ENCODE assay signal across 3 fruit fly cellular contexts in the genomic region with DNA sequence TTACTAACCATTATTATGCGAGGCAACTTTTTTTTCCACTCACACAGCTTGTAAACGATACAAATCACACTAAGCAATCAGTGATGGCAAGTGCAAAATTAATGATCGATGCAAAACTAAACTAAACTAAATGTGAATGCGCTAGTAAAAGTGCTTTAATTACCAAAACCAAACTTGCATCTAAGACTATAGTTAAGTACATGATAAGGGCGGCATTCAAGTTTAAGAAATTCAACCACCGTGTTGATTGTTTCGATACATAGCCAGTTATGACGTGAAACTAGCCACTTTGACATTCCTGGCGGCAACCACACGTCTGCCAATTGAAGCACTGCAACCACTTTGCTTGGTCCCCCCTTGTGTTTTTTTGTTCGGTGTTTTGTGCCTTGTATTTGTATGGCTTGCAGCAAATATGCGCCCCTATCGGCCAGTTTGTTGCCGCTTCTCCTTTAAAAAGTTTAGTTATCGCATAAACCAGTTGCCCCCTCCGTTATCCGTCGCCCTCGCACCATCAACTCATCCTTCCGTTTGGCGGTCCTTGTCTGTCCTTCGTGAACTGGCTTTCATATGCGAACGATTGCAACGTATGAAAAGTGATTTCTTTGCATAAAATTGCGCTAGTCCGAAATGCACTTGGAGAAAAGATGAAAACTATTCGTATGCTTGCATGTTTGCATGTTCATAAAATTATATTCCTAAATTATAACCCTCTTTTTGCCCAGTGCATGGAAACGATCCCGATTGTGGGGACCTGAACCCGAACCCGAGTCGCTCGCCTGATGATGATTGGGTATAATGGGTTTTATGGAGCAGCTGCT.
TF ChIP-seq lines count a peak whose summit lies in the region.

No protein-coding gene starts in this region.

TF ChIP-seq in whole organism, embryonic, 481 proteins besides CTCF, POLR2A, EP300 and RAD21 (continued from another document and continues in another):
- TF ChIP-seq CG34376 (GFP tag; optimal IDR thresholded peaks at IDR 0.05; lab: Kevin White, UChicago) (no peak), PHDP (tag; optimal IDR thresholded peaks at IDR 0.05; lab: Kevin White, UChicago) (peak; percentile 32), Aef1 (GFP tag; IDR thresholded peaks at IDR 0.05; lab: Robert Waterston, UW) (no peak), lola (GFP tag; optimal IDR thresholded peaks at IDR 0.05; lab: Kevin White, UChicago) (peak in 1 of 3 experiments; percentile 25), Max (GFP tag; optimal IDR thresholded peaks at IDR 0.05; lab: Kevin White, UChicago) (no peak), inv (GFP tag; IDR thresholded peaks at IDR 0.05; lab: Robert Waterston, UW; ENCODE audit: partially characterized antibody) (no peak), bcd (GFP tag; optimal IDR thresholded peaks at IDR 0.05; lab: Kevin White, UChicago) (no peak), sc (optimal IDR thresholded peaks at IDR 0.05; lab: Kevin White, UChicago) (no peak), sc (GFP tag; optimal IDR thresholded peaks at IDR 0.05; lab: Kevin White, UChicago) (no peak), Deaf1 (tag; optimal IDR thresholded peaks at IDR 0.05; lab: Kevin White, UChicago) (no peak), CG7357 (GFP tag; IDR thresholded peaks at IDR 0.05; lab: Robert Waterston, UW) (no peak), zfh1 (GFP tag; IDR thresholded peaks at IDR 0.05; lab: Robert Waterston, UW) (peak; percentile 71), CG6654 (GFP tag; optimal IDR thresholded peaks at IDR 0.05; lab: Kevin White, UChicago) (no peak), row (GFP tag; IDR thresholded peaks at IDR 0.05; lab: Robert Waterston, UW) (no peak), ro (GFP tag; IDR thresholded peaks at IDR 0.05; lab: Robert Waterston, UW) (no peak), Mad (GFP tag; optimal IDR thresholded peaks at IDR 0.05; lab: Kevin White, UChicago) (no peak), gt (GFP tag; IDR thresholded peaks at IDR 0.05; lab: Robert Waterston, UW) (no peak), gsb-n (tag; optimal IDR thresholded peaks at IDR 0.05; lab: Kevin White, UChicago) (peak; percentile 46), Bdp1 (GFP tag; optimal IDR thresholded peaks at IDR 0.05; lab: Kevin White, UChicago) (no peak), CG6854 (GFP tag; optimal IDR thresholded peaks at IDR 0.05; lab: Kevin White, UChicago) (no peak), cwo (GFP tag; optimal IDR thresholded peaks at IDR 0.05; lab: Kevin White, UChicago) (no peak), croc (GFP tag; conservative IDR thresholded peaks at IDR 0.05; lab: Robert Waterston, UW) (no peak), mld (GFP tag; IDR thresholded peaks at IDR 0.05; lab: Robert Waterston, UW; ENCODE audit: partially characterized antibody) (no peak), CkIIα-i1 (GFP tag; IDR thresholded peaks at IDR 0.05; lab: Robert Waterston, UW) (no peak), hth (optimal IDR thresholded peaks at IDR 0.05; lab: Kevin White, UChicago) (no peak), usp (GFP tag; optimal IDR thresholded peaks at IDR 0.05; lab: Kevin White, UChicago) (no peak), CG12071 (GFP tag; optimal IDR thresholded peaks at IDR 0.05; lab: Kevin White, UChicago) (peak; percentile 16), H2.0 (GFP tag; IDR thresholded peaks at IDR 0.05; lab: Robert Waterston, UW) (peak; percentile 21; the same call in 1 of the 2 replicates), CG42726 (GFP tag; IDR thresholded peaks at IDR 0.05; lab: Robert Waterston, UW; ENCODE audit: partially characterized antibody) (no peak), CG18476 (GFP tag; optimal IDR thresholded peaks at IDR 0.05; lab: Kevin White, UChicago) (no peak), lmd (GFP tag; IDR thresholded peaks at IDR 0.05; lab: Robert Waterston, UW) (no peak), CG2202 (tag; optimal IDR thresholded peaks at IDR 0.05; lab: Kevin White, UChicago) (no peak), bsh (GFP tag; optimal IDR thresholded peaks at IDR 0.05; lab: Kevin White, UChicago) (peak in 1 of 2 experiments; percentile 47), Blimp-1 (GFP tag; optimal IDR thresholded peaks at IDR 0.05; lab: Kevin White, UChicago) (peak; percentile 34), CG30020 (tag; optimal IDR thresholded peaks at IDR 0.05; lab: Kevin White, UChicago) (no peak), ham (GFP tag; IDR thresholded peaks at IDR 0.05; lab: Robert Waterston, UW) (no peak), CG8290 (GFP tag; optimal IDR thresholded peaks at IDR 0.05; lab: Kevin White, UChicago) (no peak), CG8290 (tag; optimal IDR thresholded peaks at IDR 0.05; lab: Kevin White, UChicago) (peak; percentile 55 to 67), gcm2 (GFP tag; optimal IDR thresholded peaks at IDR 0.05; lab: Kevin White, UChicago) (no peak), kni (GFP tag; optimal IDR thresholded peaks at IDR 0.05; lab: Kevin White, UChicago) (no peak), Spps (tag; optimal IDR thresholded peaks at IDR 0.05; lab: Kevin White, UChicago) (no peak), CG16779 (GFP tag; IDR thresholded peaks at IDR 0.05; lab: Robert Waterston, UW) (no peak)

TF ChIP-seq in whole organism, prepupa, 60 proteins besides CTCF, POLR2A, EP300 and RAD21 (continued from another document):
- no peak for TF ChIP-seq Blimp-1 (GFP tag; optimal IDR thresholded peaks at IDR 0.05; lab: Kevin White, UChicago)
- peak; percentile 37 for TF ChIP-seq esn (GFP tag; optimal IDR thresholded peaks at IDR 0.05; lab: Kevin White, UChicago)
- no peak for TF ChIP-seq Gug (GFP tag; IDR thresholded peaks at IDR 0.05; lab: Robert Waterston, UW)
- TF ChIP-seq CG4318 (GFP tag; optimal IDR thresholded peaks at IDR 0.05; lab: Kevin White, UChicago) = no peak
- TF ChIP-seq Eip93F (GFP tag; optimal IDR thresholded peaks at IDR 0.05; lab: Kevin White, UChicago) = no peak
- peak; percentile 47; the same call in 2 of the 3 replicates for TF ChIP-seq CG6163 (GFP tag; IDR thresholded peaks at IDR 0.05; lab: Robert Waterston, UW)
- no peak for TF ChIP-seq salr (GFP tag; optimal IDR thresholded peaks at IDR 0.05; lab: Kevin White, UChicago)
- TF ChIP-seq CG6808 (GFP tag; optimal IDR thresholded peaks at IDR 0.05; lab: Kevin White, UChicago) = peak; percentile 8
- TF ChIP-seq net (GFP tag; optimal IDR thresholded peaks at IDR 0.05; lab: Kevin White, UChicago) = no peak
- peak; percentile 60 for TF ChIP-seq dsx (GFP tag; optimal IDR thresholded peaks at IDR 0.05; lab: Kevin White, UChicago; ENCODE audit: poor library complexity, severe bottlenecking)
- peak; percentile 32 for TF ChIP-seq Smox (GFP tag; optimal IDR thresholded peaks at IDR 0.05; lab: Kevin White, UChicago)
- TF ChIP-seq Hr38 (GFP tag; optimal IDR thresholded peaks at IDR 0.05; lab: Kevin White, UChicago) = no peak
- peak; percentile 39 for TF ChIP-seq pdm3 (GFP tag; optimal IDR thresholded peaks at IDR 0.05; lab: Kevin White, UChicago)
- no peak for TF ChIP-seq CG6854 (GFP tag; optimal IDR thresholded peaks at IDR 0.05; lab: Kevin White, UChicago)
- TF ChIP-seq cyc (GFP tag; optimal IDR thresholded peaks at IDR 0.05; lab: Kevin White, UChicago) = peak; percentile 36
- peak; percentile 26 for TF ChIP-seq topi (GFP tag; optimal IDR thresholded peaks at IDR 0.05; lab: Kevin White, UChicago)
- no peak for TF ChIP-seq CG8119 (GFP tag; IDR thresholded peaks at IDR 0.05; lab: Robert Waterston, UW)
- TF ChIP-seq Eip78C (GFP tag; lab: Kevin White, UChicago) = peak; percentile 84
- TF ChIP-seq CG34406 (GFP tag; optimal IDR thresholded peaks at IDR 0.05; lab: Kevin White, UChicago) = no peak
- TF ChIP-seq CG11294 (GFP tag; IDR thresholded peaks at IDR 0.05; lab: Robert Waterston, UW) = no peak
- TF ChIP-seq Hr4 (GFP tag; optimal IDR thresholded peaks at IDR 0.05; lab: Kevin White, UChicago) = no peak
- TF ChIP-seq Hr39 (GFP tag; optimal IDR thresholded peaks at IDR 0.05; lab: Kevin White, UChicago) = peak; percentile 20
- peak; percentile 9 for TF ChIP-seq lz (GFP tag; optimal IDR thresholded peaks at IDR 0.05; lab: Kevin White, UChicago)
- no peak for TF ChIP-seq Sox15 (GFP tag; optimal IDR thresholded peaks at IDR 0.05; lab: Kevin White, UChicago)
- TF ChIP-seq CG15336 (GFP tag; IDR thresholded peaks at IDR 0.05; lab: Robert Waterston, UW) = peak; percentile 15; the same call in 1 of the 2 replicates
- no peak for TF ChIP-seq CG1621 (tag; optimal IDR thresholded peaks at IDR 0.05; lab: Kevin White, UChicago)
- peak; percentile 20 for TF ChIP-seq CG31627 (GFP tag; optimal IDR thresholded peaks at IDR 0.05; lab: Kevin White, UChicago)
- peak; percentile 63 for TF ChIP-seq svp (GFP tag; lab: Kevin White, UChicago)
- TF ChIP-seq Eip75B (GFP tag; optimal IDR thresholded peaks at IDR 0.05; lab: Kevin White, UChicago) = no peak
- TF ChIP-seq CG10669 (GFP tag; optimal IDR thresholded peaks at IDR 0.05; lab: Kevin White, UChicago) = peak; percentile 33
- no peak for TF ChIP-seq fkh (GFP tag; optimal IDR thresholded peaks at IDR 0.05; lab: Kevin White, UChicago)
- peak; percentile 25 for TF ChIP-seq CG3919 (GFP tag; optimal IDR thresholded peaks at IDR 0.05; lab: Kevin White, UChicago)
- TF ChIP-seq vri (GFP tag; optimal IDR thresholded peaks at IDR 0.05; lab: Kevin White, UChicago) = peak; percentile 44
- TF ChIP-seq eg (GFP tag; IDR thresholded peaks at IDR 0.05; lab: Robert Waterston, UW) = no peak
- TF ChIP-seq Lpt (GFP tag; optimal IDR thresholded peaks at IDR 0.05; lab: Kevin White, UChicago) = no peak
- no peak for TF ChIP-seq spab (GFP tag; optimal IDR thresholded peaks at IDR 0.05; lab: Kevin White, UChicago)
- TF ChIP-seq CG6276 (GFP tag; optimal IDR thresholded peaks at IDR 0.05; lab: Kevin White, UChicago) = peak; percentile 3

TF ChIP-seq in whole organism, wandering third instar larva, 38 proteins besides CTCF, POLR2A, EP300 and RAD21 (continued from another document):
- no peak for TF ChIP-seq tai (GFP tag; optimal IDR thresholded peaks at IDR 0.05; lab: Kevin White, UChicago)
- TF ChIP-seq Hnf4 (GFP tag; optimal IDR thresholded peaks at IDR 0.05; lab: Kevin White, UChicago) = peak; percentile 8
- TF ChIP-seq foxo (GFP tag; optimal IDR thresholded peaks at IDR 0.05; lab: Kevin White, UChicago) = peak in 1 of 2 experiments; percentile 50
- no peak for TF ChIP-seq Abd-B (GFP tag; optimal IDR thresholded peaks at IDR 0.05; lab: Kevin White, UChicago)
- TF ChIP-seq lola (GFP tag; optimal IDR thresholded peaks at IDR 0.05; lab: Kevin White, UChicago) = no peak
- TF ChIP-seq psq (GFP tag; optimal IDR thresholded peaks at IDR 0.05; lab: Kevin White, UChicago) = peak; percentile 54
- peak; percentile 43 for TF ChIP-seq Sp1 (GFP tag; optimal IDR thresholded peaks at IDR 0.05; lab: Kevin White, UChicago)
